Fruit fly (Drosophila melanogaster): ENCODE data around the gene CG7800.

dm6 chr3R:8206019-8206418 is 11.7 kb upstream of the CG7800 start:
- no peak for TF ChIP-seq CG8478 (optimal IDR thresholded peaks at IDR 0.05)
- no peak for TF ChIP-seq CTCF (optimal IDR thresholded peaks at IDR 0.05)

Measured in S2 (cell line).